Worm (Caenorhabditis elegans) whole organism, mixed stage, embryonic: ENCODE data around the gene pqn-39.

Experiments
- M03D4.4 ChIP-seq: sonication (generic microtip); optimal IDR thresholded peaks from 2 replicates; lab custom pipeline; 2017; ENCODE audit warnings: mild to moderate bottlenecking, missing genetic modification characterization, missing compliant biosample characterization
- bed-3 ChIP-seq: fragments of 200-800 bp; sonication (Bioruptor generic); optimal IDR thresholded peaks from 3 replicates; lab custom pipeline; 2018; ENCODE audit warnings: mild to moderate bottlenecking, missing genetic modification characterization, moderate library complexity, missing compliant biosample characterization
- ceh-39 ChIP-seq: fragments of 150-350 bp; optimal IDR thresholded peaks from 2 replicates; lab custom pipeline; 2014; ENCODE audit warnings: missing biosample characterization, missing genetic modification characterization
- ceh-43 ChIP-seq: fragments of 200-800 bp; sonication (Bioruptor generic); optimal IDR thresholded peaks from 2 replicates; lab custom pipeline; 2018; ENCODE audit warnings: mild to moderate bottlenecking, missing genetic modification characterization, moderate library complexity, missing compliant biosample characterization
- ceh-83 ChIP-seq: fragments of 200-800 bp; sonication (Bioruptor generic); optimal IDR thresholded peaks from 2 replicates; lab custom pipeline; 2018; ENCODE audit warnings: mild to moderate bottlenecking, missing genetic modification characterization, missing compliant biosample characterization
- ces-1 ChIP-seq: fragments of 150-350 bp; optimal IDR thresholded peaks from 2 replicates; lab custom pipeline; 2014; ENCODE audit warnings: missing biosample characterization, missing genetic modification reagents, missing genetic modification characterization
- cnd-1 ChIP-seq: fragments of 200-800 bp; sonication (Bioruptor generic); optimal IDR thresholded peaks from 2 replicates; lab custom pipeline; 2018; ENCODE audit warnings: mild to moderate bottlenecking, missing genetic modification characterization, missing compliant biosample characterization
- drap-1 ChIP-seq: fragments of 200-800 bp; sonication (Bioruptor generic); optimal IDR thresholded peaks from 3 replicates; lab custom pipeline; 2018; ENCODE audit warnings: mild to moderate bottlenecking, missing genetic modification characterization, missing compliant biosample characterization
- elt-1 ChIP-seq: sonication (generic microtip); optimal IDR thresholded peaks from 2 replicates; lab custom pipeline; 2017; ENCODE audit warnings: missing genetic modification characterization, mild to moderate bottlenecking, missing compliant biosample characterization, antibody characterized with exemption, moderate library complexity, borderline replicate concordance; ENCODE audit not compliant: insufficient read depth
- flh-1 ChIP-seq: fragments of 200-800 bp; sonication (Bioruptor generic); optimal IDR thresholded peaks from 2 replicates; lab custom pipeline; 2018; ENCODE audit warnings: mild to moderate bottlenecking, missing genetic modification characterization, moderate library complexity, missing compliant biosample characterization
- ham-2 ChIP-seq: fragments of 200-800 bp; sonication (Bioruptor generic); optimal IDR thresholded peaks from 2 replicates; lab custom pipeline; 2018; ENCODE audit warnings: mild to moderate bottlenecking, missing genetic modification characterization, missing compliant biosample characterization
- hlh-1 ChIP-seq: fragments of 150-350 bp; optimal IDR thresholded peaks from 2 replicates; lab custom pipeline; 2014; ENCODE audit warnings: missing biosample characterization, missing genetic modification reagents, missing genetic modification characterization
- lin-13 ChIP-seq: fragments of 150-350 bp; optimal IDR thresholded peaks from 2 replicates; lab custom pipeline; 2014; ENCODE audit warnings: missing biosample characterization, missing genetic modification characterization
- lin-32 ChIP-seq: fragments of 200-800 bp; sonication (Bioruptor generic); optimal IDR thresholded peaks from 2 replicates; lab custom pipeline; 2018; ENCODE audit warnings: mild to moderate bottlenecking, missing genetic modification characterization, missing compliant biosample characterization
- lsy-2 ChIP-seq: fragments of 150-350 bp; optimal IDR thresholded peaks from 2 replicates; lab custom pipeline; 2014; ENCODE audit warnings: missing biosample characterization, missing genetic modification characterization
- mab-5 ChIP-seq: fragments of 150-350 bp; optimal IDR thresholded peaks from 2 replicates; lab custom pipeline; 2014; ENCODE audit warnings: missing biosample characterization, missing genetic modification characterization
- mep-1 ChIP-seq: fragments of 150-350 bp; optimal IDR thresholded peaks from 2 replicates; lab custom pipeline; 2017; ENCODE audit warnings: missing biosample characterization, missing genetic modification reagents, missing genetic modification characterization, inconsistent platforms
- mls-2 ChIP-seq: sonication (generic microtip); optimal IDR thresholded peaks from 2 replicates; lab custom pipeline; 2016; ENCODE audit warnings: mild to moderate bottlenecking, missing genetic modification characterization, moderate library complexity, missing compliant biosample characterization
- nhr-12 ChIP-seq: fragments of 150-350 bp; optimal IDR thresholded peaks from 2 replicates; lab custom pipeline; 2014; ENCODE audit warnings: missing biosample characterization, missing genetic modification characterization
- nhr-2 ChIP-seq: fragments of 150-350 bp; optimal IDR thresholded peaks from 2 replicates; lab custom pipeline; 2014; ENCODE audit warnings: missing biosample characterization, missing genetic modification characterization
- nhr-237 ChIP-seq: fragments of 150-350 bp; optimal IDR thresholded peaks from 2 replicates; lab custom pipeline; 2014; ENCODE audit warnings: missing biosample characterization, missing genetic modification characterization
- nhr-28 ChIP-seq: fragments of 150-350 bp; optimal IDR thresholded peaks from 2 replicates; lab custom pipeline; 2014; ENCODE audit warnings: missing biosample characterization, missing genetic modification characterization
- nhr-76 ChIP-seq: sonication (generic microtip); optimal IDR thresholded peaks from 2 replicates; lab custom pipeline; 2017; ENCODE audit warnings: missing biosample characterization, missing genetic modification characterization
- pha-4 ChIP-seq: fragments of 150-350 bp; optimal IDR thresholded peaks from 2 replicates; lab custom pipeline; 2018; ENCODE audit warnings: missing biosample characterization, missing genetic modification reagents, missing genetic modification characterization
- sem-2 ChIP-seq: fragments of 200-800 bp; sonication (Bioruptor generic); optimal IDR thresholded peaks from 2 replicates; lab custom pipeline; 2018; ENCODE audit warnings: mild to moderate bottlenecking, missing genetic modification characterization, missing compliant biosample characterization
- snpc-4 ChIP-seq: fragments of 150-350 bp; optimal IDR thresholded peaks from 2 replicates; lab custom pipeline; 2014; ENCODE audit warnings: missing biosample characterization, missing genetic modification characterization
- sptf-1 ChIP-seq: sonication (generic microtip); optimal IDR thresholded peaks from 2 replicates; lab custom pipeline; 2017; ENCODE audit warnings: mild to moderate bottlenecking, missing genetic modification characterization, moderate library complexity, missing compliant biosample characterization
- tbx-8 ChIP-seq: fragments of 200-800 bp; sonication (Bioruptor generic); optimal IDR thresholded peaks from 2 replicates; lab custom pipeline; 2018; ENCODE audit warnings: mild to moderate bottlenecking, missing genetic modification characterization, moderate library complexity, missing compliant biosample characterization
- unc-120 ChIP-seq: sonication (generic microtip); optimal IDR thresholded peaks from 2 replicates; lab custom pipeline; 2017; ENCODE audit warnings: missing genetic modification characterization, missing compliant biosample characterization; ENCODE audit not compliant: poor library complexity, severe bottlenecking
- unc-39 ChIP-seq: fragments of 150-350 bp; optimal IDR thresholded peaks from 2 replicates; lab custom pipeline; 2014; ENCODE audit warnings: missing biosample characterization, missing genetic modification characterization
- zip-8 ChIP-seq: fragments of 150-350 bp; optimal IDR thresholded peaks from 2 replicates; lab custom pipeline; 2014; ENCODE audit warnings: missing biosample characterization, missing genetic modification characterization
- ztf-11 ChIP-seq: fragments of 150-350 bp; optimal IDR thresholded peaks from 2 replicates; lab custom pipeline; 2014; ENCODE audit warnings: missing biosample characterization, missing genetic modification characterization

The pqn-39 gene

ce11 chrX:13948167-13948566 lies 20.3 kb downstream of the pqn-39 start:
- peak; percentile 36 for TF ChIP-seq lin-13 (tag; lab: Kevin White, UChicago)
- TF ChIP-seq cnd-1 (tag; lab: Kevin White, UChicago): peak; percentile 82
- TF ChIP-seq ces-1: peak; percentile 3
- no peak for TF ChIP-seq mab-5 (tag; lab: Kevin White, UChicago)
- TF ChIP-seq nhr-28 (tag; lab: Kevin White, UChicago): no peak
- TF ChIP-seq nhr-76 (tag; lab: Kevin White, UChicago): no peak
- TF ChIP-seq nhr-237 (tag; lab: Kevin White, UChicago): no peak
- peak; percentile 46 for TF ChIP-seq drap-1 (GFP tag; lab: Kevin White, UChicago)
- TF ChIP-seq bed-3 (GFP tag; lab: Kevin White, UChicago): no peak
- no peak for TF ChIP-seq elt-1 (tag; lab: Kevin White, UChicago)
- no peak for TF ChIP-seq ceh-83 (GFP tag; lab: Kevin White, UChicago)
- no peak for TF ChIP-seq mep-1 (tag; lab: Kevin White, UChicago)
- TF ChIP-seq unc-120 (tag; lab: Kevin White, UChicago): peak; percentile 49
- TF ChIP-seq lsy-2 (tag; lab: Kevin White, UChicago): no peak
- TF ChIP-seq ceh-43 (GFP tag; lab: Kevin White, UChicago): no peak
- no peak for TF ChIP-seq flh-1 (GFP tag; lab: Kevin White, UChicago)
- no peak for TF ChIP-seq M03D4.4 (tag; lab: Kevin White, UChicago)
- peak; percentile 42 for TF ChIP-seq nhr-2 (tag; lab: Kevin White, UChicago)
- peak; percentile 54 for TF ChIP-seq mls-2 (tag; lab: Kevin White, UChicago)
- no peak for TF ChIP-seq snpc-4 (tag; lab: Kevin White, UChicago)
- TF ChIP-seq hlh-1 (tag; lab: Kevin White, UChicago): peak; percentile 35
- TF ChIP-seq zip-8 (tag; lab: Kevin White, UChicago): no peak
- peak; percentile 38 for TF ChIP-seq sptf-1 (tag; lab: Kevin White, UChicago)
- peak; percentile 50 for TF ChIP-seq lin-32
- no peak for TF ChIP-seq sem-2 (GFP tag; lab: Kevin White, UChicago)
- peak; percentile 30 for TF ChIP-seq pha-4

- TF ChIP-seq ceh-39 (tag; lab: Kevin White, UChicago): no peak
- TF ChIP-seq hlh-1 (tag; lab: Kevin White, UChicago): no peak
- TF ChIP-seq nhr-12 (tag; lab: Kevin White, UChicago): no peak
- TF ChIP-seq nhr-76 (tag; lab: Kevin White, UChicago): no peak
- no peak for TF ChIP-seq drap-1 (GFP tag; lab: Kevin White, UChicago)
- TF ChIP-seq mab-5 (tag; lab: Kevin White, UChicago): no peak
- no peak for TF ChIP-seq unc-120 (tag; lab: Kevin White, UChicago)
- TF ChIP-seq mep-1 (tag; lab: Kevin White, UChicago): no peak
- TF ChIP-seq lin-32: no peak
- TF ChIP-seq ztf-11 (tag; lab: Kevin White, UChicago): no peak
These were observed 21.5 kb downstream of the pqn-39 start for ce11 chrX:13946693-13947583.

DNA sequence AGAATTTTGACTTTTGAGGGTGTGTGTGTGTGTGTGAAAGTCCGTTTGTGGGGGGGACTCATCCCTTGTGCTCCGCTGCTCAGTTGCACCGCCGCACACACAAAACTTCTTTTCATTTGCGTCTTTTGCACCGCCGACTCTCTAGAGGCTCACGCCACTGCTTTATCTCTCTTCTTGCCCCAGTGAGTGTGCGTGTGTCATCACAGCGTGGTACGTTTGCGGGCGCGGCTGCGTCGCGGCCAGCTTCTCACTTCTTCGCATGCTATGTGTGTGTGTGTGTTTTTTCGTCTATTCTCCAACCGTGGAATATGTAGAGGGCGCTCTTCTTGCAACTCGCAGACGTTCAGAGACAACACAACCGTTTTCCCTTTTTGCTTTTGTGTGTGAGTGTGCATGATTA lies 23.0 kb downstream of the pqn-39 start:
- TF ChIP-seq elt-1 (tag; lab: Kevin White, UChicago) (no peak), unc-39 (tag; lab: Kevin White, UChicago) (no peak), mls-2 (tag; lab: Kevin White, UChicago) (peak; percentile 45), unc-120 (tag; lab: Kevin White, UChicago) (peak; percentile 30), mep-1 (tag; lab: Kevin White, UChicago) (peak; percentile 21), lin-13 (tag; lab: Kevin White, UChicago) (no peak), flh-1 (GFP tag; lab: Kevin White, UChicago) (no peak), nhr-237 (tag; lab: Kevin White, UChicago) (peak; percentile 3), pha-4 (peak; percentile 61), cnd-1 (tag; lab: Kevin White, UChicago) (peak; percentile 25), hlh-1 (tag; lab: Kevin White, UChicago) (peak; percentile 17), ces-1 (no peak), ham-2 (no peak), tbx-8 (GFP tag; lab: Kevin White, UChicago) (no peak), snpc-4 (tag; lab: Kevin White, UChicago) (no peak), ceh-43 (GFP tag; lab: Kevin White, UChicago) (peak; percentile 3), nhr-28 (tag; lab: Kevin White, UChicago) (no peak), sptf-1 (tag; lab: Kevin White, UChicago) (peak; percentile 18), nhr-2 (tag; lab: Kevin White, UChicago) (no peak), M03D4.4 (tag; lab: Kevin White, UChicago) (no peak)
